Worm (Caenorhabditis elegans) whole organism, L1 larva: ENCODE measurements around the gene npr-39.

Experiments
- C34B4.2 ChIP-seq: sonication (generic microtip); optimal IDR thresholded peaks from 2 replicates; lab custom pipeline; 2017; ENCODE audit warnings: mild to moderate bottlenecking, missing genetic modification characterization, missing compliant biosample characterization
- aha-1 ChIP-seq: fragments of 150-350 bp; optimal IDR thresholded peaks from 2 replicates; lab custom pipeline; 2014; ENCODE audit warnings: missing biosample characterization, missing genetic modification characterization
- aly-2 ChIP-seq: fragments of 150-350 bp; optimal IDR thresholded peaks from 2 replicates; lab custom pipeline; 2014; ENCODE audit warnings: missing biosample characterization, missing genetic modification characterization
- blmp-1 ChIP-seq: fragments of 150-350 bp; optimal IDR thresholded peaks from 2 replicates; lab custom pipeline; 2014; ENCODE audit warnings: missing biosample characterization, missing genetic modification characterization
- ceh-82 ChIP-seq, 3 experiments: fragments of 150-350 bp in 1 of 3; sonication (generic microtip) in 2 of 3; optimal IDR thresholded peaks; 2 replicates each; lab custom pipeline; 2014 to 2017; ENCODE audit warnings: missing biosample characterization in 3 of 3, missing genetic modification characterization in 3 of 3
- ceh-88 ChIP-seq: fragments of 200-800 bp; sonication (Bioruptor generic); IDR thresholded peaks from 2 replicates; pipeline ENCODE4 v1.3.6; 2022; ENCODE audit warnings: missing genetic modification characterization, missing compliant biosample characterization
- ceh-90 ChIP-seq: sonication (generic microtip); optimal IDR thresholded peaks from 2 replicates; lab custom pipeline; 2016; ENCODE audit warnings: missing genetic modification characterization, missing compliant biosample characterization
- ces-1 ChIP-seq: fragments of 150-350 bp; optimal IDR thresholded peaks from 2 replicates; lab custom pipeline; 2014; ENCODE audit warnings: missing biosample characterization, missing genetic modification reagents, missing genetic modification characterization
- dsc-1 ChIP-seq: sonication (generic microtip); optimal IDR thresholded peaks from 2 replicates; lab custom pipeline; 2016; ENCODE audit warnings: mild to moderate bottlenecking, missing genetic modification characterization, missing compliant biosample characterization
- efl-1 ChIP-seq, 4 experiments: fragments of 150-350 bp; optimal IDR thresholded peaks in 3 of 4; peaks in 1 of 4; 1 replicate in 1 of 4; 2 replicates in 3 of 4; lab custom pipeline; 2014; ENCODE audit warnings: missing biosample characterization in 2 of 4, missing genetic modification characterization in 2 of 4, missing genetic modification reagents in 2 of 4
- egl-13 ChIP-seq: sonication (generic microtip); optimal IDR thresholded peaks from 2 replicates; lab custom pipeline; 2016; ENCODE audit warnings: missing genotype, missing genetic modification reagents, missing genetic modification characterization, missing compliant biosample characterization
- egl-27 ChIP-seq, 2 experiments: fragments of 150-350 bp in 1 of 2; sonication (generic microtip); optimal IDR thresholded peaks; 3 replicates each; lab custom pipeline; 2017 to 2018; ENCODE audit warnings: missing biosample characterization in 2 of 2, missing genetic modification characterization in 2 of 2, missing genetic modification reagents in 2 of 2
- elt-2 ChIP-seq: sonication (generic microtip); optimal IDR thresholded peaks from 2 replicates; lab custom pipeline; 2016; ENCODE audit warnings: missing genetic modification characterization, mild to moderate bottlenecking, inconsistent platforms, missing compliant biosample characterization, missing genetic modification reagents
- elt-3 ChIP-seq, 6 experiments: fragments of 150-350 bp in 1 of 6; sonication (generic microtip); optimal IDR thresholded peaks; 2 replicates each; lab custom pipeline; 2017 to 2018; ENCODE audit warnings: missing biosample characterization in 6 of 6, missing genetic modification characterization in 6 of 6, inconsistent platforms in 1 of 6
- ets-5 ChIP-seq: fragments of 200-800 bp; sonication (Bioruptor generic); IDR thresholded peaks from 2 replicates; pipeline ENCODE4 v1.3.6; 2022; ENCODE audit warnings: missing genetic modification characterization, missing compliant biosample characterization
- fkh-10 ChIP-seq: sonication (generic microtip); optimal IDR thresholded peaks from 2 replicates; lab custom pipeline; 2017; ENCODE audit warnings: missing biosample characterization, missing genetic modification reagents, missing genetic modification characterization
- fkh-4 ChIP-seq: sonication (generic microtip); optimal IDR thresholded peaks from 2 replicates; lab custom pipeline; 2016; ENCODE audit warnings: missing compliant biosample characterization, missing genetic modification characterization, borderline replicate concordance
- fkh-8 ChIP-seq: sonication (generic microtip); optimal IDR thresholded peaks from 2 replicates; lab custom pipeline; 2016; ENCODE audit warnings: mild to moderate bottlenecking, missing genetic modification characterization, missing compliant biosample characterization
- hlh-17 ChIP-seq: fragments of 200-800 bp; sonication (Bioruptor generic); optimal IDR thresholded peaks from 2 replicates; lab custom pipeline; 2018; ENCODE audit warnings: missing genetic modification characterization, mild to moderate bottlenecking, missing compliant biosample characterization, moderate library complexity, borderline replicate concordance
- irx-1 ChIP-seq: sonication (generic microtip); optimal IDR thresholded peaks from 2 replicates; lab custom pipeline; 2016; ENCODE audit warnings: missing genetic modification characterization, missing compliant biosample characterization
- lin-14 ChIP-seq: fragments of 200-800 bp; sonication (Bioruptor generic); optimal IDR thresholded peaks from 2 replicates; lab custom pipeline; 2018; ENCODE audit warnings: mild to moderate bottlenecking, missing genetic modification characterization, moderate library complexity, missing compliant biosample characterization
- lin-15B ChIP-seq: fragments of 150-350 bp; sonication (generic microtip); optimal IDR thresholded peaks from 3 replicates; lab custom pipeline; 2014; ENCODE audit warnings: missing biosample characterization, missing genetic modification characterization
- lin-35 ChIP-seq, 2 experiments: fragments of 150-350 bp; optimal IDR thresholded peaks; 2 replicates each; lab custom pipeline; 2014; ENCODE audit warnings: missing biosample characterization in 2 of 2, missing genetic modification characterization in 2 of 2, missing genetic modification reagents in 2 of 2
- lir-3 ChIP-seq: sonication (generic microtip); optimal IDR thresholded peaks from 2 replicates; lab custom pipeline; 2016; ENCODE audit warnings: mild to moderate bottlenecking, missing genetic modification characterization, moderate library complexity, missing compliant biosample characterization; ENCODE audit not compliant: poor library complexity
- mdl-1 ChIP-seq, 2 experiments: fragments of 150-350 bp; optimal IDR thresholded peaks; 2 replicates each; lab custom pipeline; 2014 to 2017; ENCODE audit warnings: missing biosample characterization in 2 of 2, missing genetic modification characterization in 2 of 2, inconsistent platforms in 1 of 2
- mep-1 ChIP-seq: fragments of 150-350 bp; optimal IDR thresholded peaks from 2 replicates; lab custom pipeline; 2014; ENCODE audit warnings: missing biosample characterization, missing genetic modification characterization
- nhr-11 ChIP-seq: fragments of 150-350 bp; optimal IDR thresholded peaks from 2 replicates; lab custom pipeline; 2014; ENCODE audit warnings: missing biosample characterization, missing genetic modification characterization
- nhr-19 ChIP-seq: fragments of 200-800 bp; sonication (Bioruptor generic); conservative IDR thresholded peaks from 2 replicates; pipeline ENCODE4 v1.3.6; 2022; ENCODE audit warnings: missing genetic modification characterization, missing compliant biosample characterization
- nhr-20 ChIP-seq: sonication (generic microtip); optimal IDR thresholded peaks from 2 replicates; lab custom pipeline; 2016; ENCODE audit warnings: mild to moderate bottlenecking, missing genetic modification characterization, missing compliant biosample characterization
- nhr-28 ChIP-seq: fragments of 150-350 bp; optimal IDR thresholded peaks from 2 replicates; lab custom pipeline; 2014; ENCODE audit warnings: missing biosample characterization, missing genetic modification characterization
- nhr-47 ChIP-seq: sonication (generic microtip); optimal IDR thresholded peaks from 2 replicates; lab custom pipeline; 2016; ENCODE audit warnings: mild to moderate bottlenecking, missing genetic modification characterization, moderate library complexity, missing compliant biosample characterization
- nhr-71 ChIP-seq: sonication (generic microtip); optimal IDR thresholded peaks from 2 replicates; lab custom pipeline; 2016; ENCODE audit warnings: mild to moderate bottlenecking, missing genetic modification characterization, moderate library complexity, missing compliant biosample characterization
- nhr-76 ChIP-seq: sonication (generic microtip); optimal IDR thresholded peaks from 2 replicates; lab custom pipeline; 2017; ENCODE audit warnings: missing biosample characterization, missing genetic modification characterization
- nhr-85 ChIP-seq: sonication (generic microtip); peaks from one replicate; lab custom pipeline; 2016; ENCODE audit warnings: missing genetic modification characterization, inconsistent platforms, missing compliant biosample characterization
- nhr-90 ChIP-seq: sonication (generic microtip); optimal IDR thresholded peaks from 2 replicates; lab custom pipeline; 2016; ENCODE audit warnings: mild to moderate bottlenecking, missing genetic modification characterization, missing compliant biosample characterization; ENCODE audit not compliant: poor library complexity
- pqm-1 ChIP-seq: sonication (generic microtip); optimal IDR thresholded peaks from 3 replicates; lab custom pipeline; 2017; ENCODE audit warnings: missing biosample characterization, missing genetic modification characterization
- rnt-1 ChIP-seq: sonication (generic microtip); optimal IDR thresholded peaks from 2 replicates; lab custom pipeline; 2016; ENCODE audit warnings: mild to moderate bottlenecking, missing genetic modification characterization, moderate library complexity, missing compliant biosample characterization
- snpc-4 ChIP-seq: fragments of 150-350 bp; optimal IDR thresholded peaks from 2 replicates; lab custom pipeline; 2014; ENCODE audit warnings: missing biosample characterization, missing genetic modification characterization
- tbx-2 ChIP-seq: sonication (generic microtip); optimal IDR thresholded peaks from 2 replicates; lab custom pipeline; 2016; ENCODE audit warnings: missing genetic modification characterization, missing compliant biosample characterization
- tlp-1 ChIP-seq: fragments of 150-350 bp; optimal IDR thresholded peaks from 2 replicates; lab custom pipeline; 2014; ENCODE audit warnings: missing biosample characterization, missing genetic modification characterization
- unc-130 ChIP-seq: fragments of 150-350 bp; optimal IDR thresholded peaks from 2 replicates; lab custom pipeline; 2017; ENCODE audit warnings: missing biosample characterization, missing genetic modification characterization, inconsistent platforms
- unc-98 ChIP-seq: fragments of 200-800 bp; sonication (Bioruptor generic); IDR thresholded peaks from 2 replicates; pipeline ENCODE4 v1.3.6; 2022; ENCODE audit warnings: missing genetic modification characterization, missing compliant biosample characterization
- vab-15 ChIP-seq: sonication (generic microtip); optimal IDR thresholded peaks from 2 replicates; lab custom pipeline; 2017; ENCODE audit warnings: missing genotype, mild to moderate bottlenecking, missing genetic modification characterization, missing compliant biosample characterization
- xbp-1 ChIP-seq: sonication (generic microtip); optimal IDR thresholded peaks from 2 replicates; lab custom pipeline; 2016; ENCODE audit warnings: missing genetic modification characterization, missing compliant biosample characterization

npr-39 gene

DNA sequence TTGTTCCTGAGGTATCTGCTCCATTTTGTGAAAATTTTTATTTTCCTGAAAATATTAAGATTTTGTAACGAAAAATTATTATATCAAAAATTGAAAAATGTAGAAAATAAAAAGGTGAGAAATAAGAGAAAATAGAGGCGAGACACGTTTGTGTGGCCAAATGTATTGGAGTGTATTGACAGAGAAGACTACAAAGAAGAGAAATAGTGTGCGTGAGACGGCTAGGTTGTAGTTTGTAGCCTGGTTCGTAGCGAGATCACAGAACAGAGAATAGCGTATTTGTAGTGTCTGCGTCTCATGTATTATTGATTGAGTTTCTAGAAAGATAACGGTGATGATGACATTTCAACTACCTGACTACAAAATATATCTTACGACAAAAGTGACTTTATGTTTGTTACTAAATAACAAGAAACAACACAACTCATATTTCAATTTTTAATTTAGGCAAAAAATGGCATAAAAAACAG is 17.2 kb downstream of the npr-39 start, which contains the start of gene nhr-12:
Gene nhr-12, minus strand, starts transcription at position 51 of the 470 bp plus-strand sequence.
- no peak for TF ChIP-seq nhr-47
- peak; percentile 59 for TF ChIP-seq nhr-20
- peak; percentile 8 for TF ChIP-seq blmp-1 (tag; lab: Kevin White, UChicago)
- TF ChIP-seq lin-35 (GFP tag; optimal IDR thresholded peaks at IDR 0.05; lab: Kevin White, UChicago): peak in 1 of 2 experiments; percentile 7
- peak; percentile 1 to 9 for TF ChIP-seq efl-1 (optimal IDR thresholded peaks at IDR 0.05; lab: Kevin White, UChicago)
- TF ChIP-seq efl-1 (GFP tag; optimal IDR thresholded peaks at IDR 0.05 in 1 of 2; lab: Kevin White, UChicago): no peak
- TF ChIP-seq nhr-71: peak; percentile 50

DNA sequence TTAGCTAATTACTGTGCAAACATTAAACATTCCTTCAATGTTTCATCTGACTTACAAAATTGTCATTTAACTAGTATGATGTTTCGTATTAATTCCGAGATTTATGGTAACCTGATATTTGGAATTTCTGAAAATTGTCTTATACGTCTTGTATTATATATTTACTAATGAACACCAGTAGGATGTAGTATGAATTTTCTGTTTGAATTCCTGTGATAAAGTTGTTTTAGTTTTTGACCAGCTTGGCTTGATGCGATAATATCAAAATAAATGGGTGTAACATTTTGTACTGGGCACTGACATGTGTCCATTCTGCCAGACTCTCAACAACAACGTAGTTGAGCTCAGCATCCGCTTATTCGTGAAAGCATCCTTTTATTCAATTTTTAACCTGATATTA is 18.0 kb downstream of the npr-39 start, which contains the start of gene R04B5.6:
Gene R04B5.6, plus strand, starts transcription at position 301 of the 400 bp plus-strand sequence.
- TF ChIP-seq nhr-85 (tag; lab: Kevin White, UChicago) (peak; percentile 37), snpc-4 (tag; lab: Kevin White, UChicago) (no peak)
- TF ChIP-seq, all 84 proteins: peak for 1

ce11 chrV:10086141-10086540 is 19.3 kb downstream of the npr-39 start:
- TF ChIP-seq rnt-1 (tag; lab: Kevin White, UChicago) (peak; percentile 31), ceh-82 (tag; optimal IDR thresholded peaks at IDR 0.05; lab: Kevin White, UChicago) (no peak), aha-1 (tag; lab: Kevin White, UChicago) (no peak), lin-14 (peak; percentile 6)

ce11 chrV:10087103-10087502 is 20.2 kb downstream of the npr-39 start, which contains the start of gene R04B5.5:
Gene R04B5.5, plus strand, starts transcription at chrV:10087480.
- peak; percentile 48 for TF ChIP-seq nhr-90 (tag; lab: Kevin White, UChicago)
- TF ChIP-seq ceh-82 (tag; optimal IDR thresholded peaks at IDR 0.05; lab: Kevin White, UChicago): no peak
- TF ChIP-seq egl-13 (tag; lab: Kevin White, UChicago): no peak
- TF ChIP-seq irx-1 (tag; lab: Kevin White, UChicago): no peak
- TF ChIP-seq dsc-1 (tag; lab: Kevin White, UChicago): no peak
- no peak for TF ChIP-seq unc-98 (GFP tag; lab: Robert Waterston, UW)
- no peak for TF ChIP-seq nhr-28 (tag; lab: Kevin White, UChicago)
- TF ChIP-seq lin-35 (GFP tag; optimal IDR thresholded peaks at IDR 0.05; lab: Kevin White, UChicago): peak in 1 of 2 experiments; percentile 30
- TF ChIP-seq nhr-76 (tag; lab: Kevin White, UChicago): no peak
- TF ChIP-seq efl-1 (optimal IDR thresholded peaks at IDR 0.05; lab: Kevin White, UChicago): no peak
- TF ChIP-seq efl-1 (GFP tag; optimal IDR thresholded peaks at IDR 0.05 in 1 of 2; lab: Kevin White, UChicago): no peak
- TF ChIP-seq elt-3 (tag; optimal IDR thresholded peaks at IDR 0.05; lab: Kevin White, UChicago): peak in 5 of 6 experiments; percentile 83 to 97 (median 91)
- TF ChIP-seq tbx-2 (tag; lab: Kevin White, UChicago): peak; percentile 12
- TF ChIP-seq lin-14: peak; percentile 82
- no peak for TF ChIP-seq fkh-4 (tag; lab: Kevin White, UChicago)
- TF ChIP-seq xbp-1 (tag; lab: Kevin White, UChicago): no peak
- TF ChIP-seq mep-1 (tag; lab: Kevin White, UChicago): peak; percentile 5
- TF ChIP-seq ceh-88 (GFP tag; lab: Robert Waterston, UW): no peak
- peak; percentile 72 for TF ChIP-seq nhr-71
- no peak for TF ChIP-seq aly-2 (tag; lab: Kevin White, UChicago)
- no peak for TF ChIP-seq lin-15B (tag; lab: Kevin White, UChicago)
- TF ChIP-seq C34B4.2: no peak
- peak; percentile 82 for TF ChIP-seq elt-2
- TF ChIP-seq unc-130 (tag; lab: Kevin White, UChicago): no peak
- TF ChIP-seq fkh-8 (tag; lab: Kevin White, UChicago): no peak
- TF ChIP-seq nhr-85 (tag; lab: Kevin White, UChicago): peak; percentile 54
- TF ChIP-seq lir-3 (tag; lab: Kevin White, UChicago): no peak
- peak; percentile 75 for TF ChIP-seq blmp-1 (tag; lab: Kevin White, UChicago)
- no peak for TF ChIP-seq hlh-17 (GFP tag; lab: Kevin White, UChicago)
- no peak for TF ChIP-seq egl-27 (tag; optimal IDR thresholded peaks at IDR 0.05; lab: Kevin White, UChicago)
- no peak for TF ChIP-seq pqm-1 (tag; lab: Kevin White, UChicago)
- no peak for TF ChIP-seq fkh-10 (GFP tag; lab: Kevin White, UChicago)
- no peak for TF ChIP-seq nhr-11 (tag; lab: Kevin White, UChicago)
- TF ChIP-seq mdl-1 (tag; optimal IDR thresholded peaks at IDR 0.05; lab: Kevin White, UChicago): peak in 1 of 2 experiments; percentile 10
- TF ChIP-seq vab-15: no peak
- TF ChIP-seq ets-5 (GFP tag; lab: Robert Waterston, UW): no peak
- TF ChIP-seq nhr-19 (GFP tag; lab: Robert Waterston, UW): peak; percentile 39
- peak; percentile 1 for TF ChIP-seq tlp-1
- TF ChIP-seq ces-1 (GFP tag; lab: Kevin White, UChicago): no peak
- TF ChIP-seq ceh-90 (tag; lab: Kevin White, UChicago): no peak
